Worm (Caenorhabditis elegans) whole organism, midembryonic: ENCODE data around the gene parp-2.

Experiments used
- T22C8.4 ChIP-seq: fragments of 200-800 bp; sonication (Bioruptor generic); IDR thresholded peaks from 2 replicates; pipeline ENCODE4 v1.3.6; 2022; ENCODE audit warnings: missing genetic modification characterization, missing compliant biosample characterization
- cog-1 ChIP-seq: sonication (generic microtip); optimal IDR thresholded peaks from 2 replicates; lab custom pipeline; 2016; ENCODE audit warnings: missing genetic modification characterization, missing compliant biosample characterization
- flt-1 ChIP-seq: fragments of 200-800 bp; sonication (Bioruptor generic); IDR thresholded peaks from 2 replicates; pipeline ENCODE4 v1.3.6; 2022; ENCODE audit warnings: missing genetic modification characterization, missing compliant biosample characterization
- klf-2 ChIP-seq: fragments of 200-800 bp; sonication (Bioruptor generic); conservative IDR thresholded peaks from 2 replicates; pipeline ENCODE4 v1.3.6; 2022; ENCODE audit warnings: missing genetic modification reagents, missing genetic modification characterization, missing compliant biosample characterization
- med-1 ChIP-seq: sonication (generic microtip); optimal IDR thresholded peaks from 2 replicates; lab custom pipeline; 2017; ENCODE audit warnings: missing genetic modification characterization, mild to moderate bottlenecking, missing compliant biosample characterization, antibody characterized with exemption, missing genetic modification reagents; ENCODE audit not compliant: insufficient read depth
- ref-1 ChIP-seq: fragments of 200-800 bp; sonication (Bioruptor generic); conservative IDR thresholded peaks from 2 replicates; pipeline ENCODE4 v1.3.6; 2022; ENCODE audit warnings: missing genetic modification reagents, missing genetic modification characterization, missing compliant biosample characterization
- tab-1 ChIP-seq: fragments of 200-800 bp; sonication (Bioruptor generic); IDR thresholded peaks from 2 replicates; pipeline ENCODE4 v1.3.6; 2022; ENCODE audit warnings: missing genetic modification characterization, missing compliant biosample characterization
- ztf-23 ChIP-seq: fragments of 200-800 bp; sonication (Bioruptor generic); IDR thresholded peaks from 2 replicates; pipeline ENCODE4 v1.3.6; 2022; ENCODE audit warnings: missing genetic modification reagents, missing genetic modification characterization, missing compliant biosample characterization
- ztf-29 ChIP-seq: fragments of 200-800 bp; sonication (Bioruptor generic); IDR thresholded peaks from 2 replicates; pipeline ENCODE4 v1.3.6; 2022; ENCODE audit warnings: missing genetic modification reagents, missing genetic modification characterization, missing compliant biosample characterization

Gene parp-2

ce11 chrII:9559929-9560328 lies 32.9 kb upstream of the parp-2 start, which contains the start of gene F35H8.4:
TSS of gene F35H8.4 (minus strand) at chrII:9560029.
- TF ChIP-seq med-1 (no peak), ztf-23 (GFP tag; lab: Robert Waterston, UW) (no peak), klf-2 (GFP tag; lab: Robert Waterston, UW) (no peak), cog-1 (no peak), ztf-29 (GFP tag; lab: Robert Waterston, UW) (no peak), flt-1 (GFP tag; lab: Robert Waterston, UW) (no peak), T22C8.4 (GFP tag; lab: Robert Waterston, UW) (no peak), tab-1 (no peak), ref-1 (GFP tag; lab: Robert Waterston, UW) (no peak)

ce11 chrII:9560895-9561294 lies 31.9 kb upstream of the parp-2 start:
- TF ChIP-seq flt-1 (GFP tag; lab: Robert Waterston, UW) (no peak), med-1 (no peak)

ce11 chrII:9566045-9566444 lies 26.8 kb upstream of the parp-2 start:
- TF ChIP-seq med-1, result peak; percentile 47
- TF ChIP-seq ztf-23 (GFP tag; lab: Robert Waterston, UW), result peak; percentile 92
- TF ChIP-seq T22C8.4 (GFP tag; lab: Robert Waterston, UW), result peak; percentile 89
- TF ChIP-seq klf-2 (GFP tag; lab: Robert Waterston, UW), result peak; percentile 83
- TF ChIP-seq tab-1, result peak; percentile 97
- peak; percentile 93 for TF ChIP-seq ref-1 (GFP tag; lab: Robert Waterston, UW)
- TF ChIP-seq flt-1 (GFP tag; lab: Robert Waterston, UW), result peak; percentile 97
- peak; percentile 83 for TF ChIP-seq ztf-29 (GFP tag; lab: Robert Waterston, UW)
- TF ChIP-seq cog-1, result peak; percentile 61

ce11 chrII:9573412-9573811 lies 19.4 kb upstream of the parp-2 start:
- TF ChIP-seq med-1 (no peak), tab-1 (no peak), klf-2 (GFP tag; lab: Robert Waterston, UW) (no peak), ztf-29 (GFP tag; lab: Robert Waterston, UW) (no peak), flt-1 (GFP tag; lab: Robert Waterston, UW) (no peak), cog-1 (no peak)

ce11 chrII:9574406-9574805 lies 18.4 kb upstream of the parp-2 start:
- TF ChIP-seq ztf-29 (GFP tag; lab: Robert Waterston, UW) (no peak), flt-1 (GFP tag; lab: Robert Waterston, UW) (no peak), T22C8.4 (GFP tag; lab: Robert Waterston, UW) (no peak), tab-1 (no peak), klf-2 (GFP tag; lab: Robert Waterston, UW) (no peak), med-1 (no peak), ref-1 (GFP tag; lab: Robert Waterston, UW) (no peak), ztf-23 (GFP tag; lab: Robert Waterston, UW) (no peak), cog-1 (no peak)

ce11 chrII:9575670-9576069 lies 17.2 kb upstream of the parp-2 start, which contains the start of gene exc-7:
TSS of gene exc-7 (plus strand) at chrII:9575970.
- no peak for TF ChIP-seq cog-1

- TF ChIP-seq klf-2 (GFP tag; lab: Robert Waterston, UW) (no peak), tab-1 (no peak), ref-1 (GFP tag; lab: Robert Waterston, UW) (no peak), ztf-29 (GFP tag; lab: Robert Waterston, UW) (no peak), ztf-23 (GFP tag; lab: Robert Waterston, UW) (no peak), flt-1 (GFP tag; lab: Robert Waterston, UW) (no peak)
Measured at ce11 chrII:9576707-9577106, 16.1 kb upstream of the parp-2 start.

ce11 chrII:9577630-9578029 lies 15.2 kb upstream of the parp-2 start:
- no peak for TF ChIP-seq T22C8.4 (GFP tag; lab: Robert Waterston, UW)
- TF ChIP-seq ztf-23 (GFP tag; lab: Robert Waterston, UW), result no peak
- TF ChIP-seq tab-1, result no peak
- no peak for TF ChIP-seq flt-1 (GFP tag; lab: Robert Waterston, UW)
- no peak for TF ChIP-seq ztf-29 (GFP tag; lab: Robert Waterston, UW)
- TF ChIP-seq med-1, result no peak
- no peak for TF ChIP-seq klf-2 (GFP tag; lab: Robert Waterston, UW)
- no peak for TF ChIP-seq cog-1
- TF ChIP-seq ref-1 (GFP tag; lab: Robert Waterston, UW), result no peak

- no peak for TF ChIP-seq tab-1
- no peak for TF ChIP-seq flt-1 (GFP tag; lab: Robert Waterston, UW)
- TF ChIP-seq med-1, result no peak
- TF ChIP-seq cog-1, result no peak
- TF ChIP-seq ztf-29 (GFP tag; lab: Robert Waterston, UW), result no peak
Measured at ce11 chrII:9583461-9583860, 9.4 kb upstream of the parp-2 start, which contains the start of gene wee-1.1. TSS of gene wee-1.1 (minus strand) at chrII:9583561.

- no peak for TF ChIP-seq ztf-29 (GFP tag; lab: Robert Waterston, UW)
Measured at ce11 chrII:9586734-9587209, 6.1 kb upstream of the parp-2 start, which contains the start of gene ugt-58. TSS of gene ugt-58 (minus strand) at chrII:9586784.

ce11 chrII:9589667-9590066 lies 3.2 kb upstream of the parp-2 start, which contains the start of gene eral-1:
TSS of gene eral-1 (minus strand) at chrII:9589767.
- TF ChIP-seq klf-2 (GFP tag; lab: Robert Waterston, UW) (no peak), cog-1 (no peak), med-1 (no peak), ref-1 (GFP tag; lab: Robert Waterston, UW) (no peak), ztf-29 (GFP tag; lab: Robert Waterston, UW) (no peak), T22C8.4 (GFP tag; lab: Robert Waterston, UW) (no peak), ztf-23 (GFP tag; lab: Robert Waterston, UW) (no peak), tab-1 (no peak), flt-1 (GFP tag; lab: Robert Waterston, UW) (no peak)
